Worm (Caenorhabditis elegans) whole organism, L3 larva: ENCODE results near the gene M88.4.

Experiments used
- ama-1 ChIP-seq: fragments of 150-350 bp; optimal IDR thresholded peaks from 2 replicates; lab custom pipeline; 2018
- ceh-16 ChIP-seq: sonication (generic microtip); optimal IDR thresholded peaks from 2 replicates; lab custom pipeline; 2017; ENCODE audit warnings: missing biosample characterization, missing genetic modification characterization
- ceh-28 ChIP-seq: fragments of 150-350 bp; optimal IDR thresholded peaks from 2 replicates; lab custom pipeline; 2014; ENCODE audit warnings: missing biosample characterization, missing genetic modification reagents, missing genetic modification characterization
- ceh-9 ChIP-seq: sonication (generic microtip); optimal IDR thresholded peaks from 2 replicates; lab custom pipeline; 2018; ENCODE audit warnings: missing biosample characterization, missing genetic modification characterization
- daf-12 ChIP-seq: fragments of 150-350 bp; optimal IDR thresholded peaks from 2 replicates; lab custom pipeline; 2014; ENCODE audit warnings: missing biosample characterization, missing genetic modification reagents, missing genetic modification characterization
- egl-27 ChIP-seq: sonication (generic microtip); optimal IDR thresholded peaks from 4 replicates; lab custom pipeline; 2017; ENCODE audit warnings: missing biosample characterization, missing genetic modification reagents, missing genetic modification characterization
- egl-5 ChIP-seq: fragments of 150-350 bp; optimal IDR thresholded peaks from 2 replicates; lab custom pipeline; 2017; ENCODE audit warnings: missing biosample characterization, missing genetic modification reagents, missing genetic modification characterization, inconsistent platforms
- elt-1 ChIP-seq: fragments of 150-350 bp; optimal IDR thresholded peaks from 2 replicates; lab custom pipeline; 2014; ENCODE audit warnings: missing biosample characterization, missing genetic modification characterization
- elt-2 ChIP-seq: sonication (generic microtip); optimal IDR thresholded peaks from 2 replicates; lab custom pipeline; 2016; ENCODE audit warnings: missing genetic modification reagents, mild to moderate bottlenecking, missing genetic modification characterization, missing compliant biosample characterization
- elt-3 ChIP-seq, 3 experiments: fragments of 150-350 bp in 1 of 3; sonication (generic microtip) in 2 of 3; optimal IDR thresholded peaks; 2 replicates in 2 of 3; 4 replicates in 1 of 3; lab custom pipeline; 2014 to 2017; ENCODE audit warnings: missing biosample characterization in 3 of 3, missing genetic modification characterization in 3 of 3
- eor-1 ChIP-seq, 2 experiments: fragments of 150-350 bp; optimal IDR thresholded peaks; 2 replicates each; lab custom pipeline; 2014 to 2018; ENCODE audit warnings: missing biosample characterization in 2 of 2, missing genetic modification characterization in 2 of 2
- fkh-10 ChIP-seq: sonication (generic microtip); optimal IDR thresholded peaks from 2 replicates; lab custom pipeline; 2017; ENCODE audit warnings: missing biosample characterization, missing genetic modification reagents, missing genetic modification characterization
- fkh-2 ChIP-seq: fragments of 150-350 bp; optimal IDR thresholded peaks from 2 replicates; lab custom pipeline; 2014; ENCODE audit warnings: missing biosample characterization, missing genetic modification reagents, missing genetic modification characterization
- fos-1 ChIP-seq: fragments of 150-350 bp; optimal IDR thresholded peaks from 2 replicates; lab custom pipeline; 2014; ENCODE audit warnings: missing biosample characterization, missing genetic modification characterization
- hmg-11 ChIP-seq: sonication (generic microtip); optimal IDR thresholded peaks from 2 replicates; lab custom pipeline; 2016; ENCODE audit warnings: missing genetic modification characterization, missing compliant biosample characterization
- jun-1 ChIP-seq: fragments of 150-350 bp; optimal IDR thresholded peaks from 2 replicates; lab custom pipeline; 2014; ENCODE audit warnings: missing biosample characterization, missing genetic modification reagents, missing genetic modification characterization
- lin-15B ChIP-seq: fragments of 150-350 bp; optimal IDR thresholded peaks from 2 replicates; lab custom pipeline; 2014; ENCODE audit warnings: missing biosample characterization, missing genetic modification characterization
- lin-39 ChIP-seq: fragments of 150-350 bp; optimal IDR thresholded peaks from 2 replicates; lab custom pipeline; 2018; ENCODE audit warnings: missing biosample characterization, missing genetic modification reagents, missing genetic modification characterization
- lsy-12 ChIP-seq: sonication (generic microtip); optimal IDR thresholded peaks from 2 replicates; lab custom pipeline; 2016; ENCODE audit warnings: mild to moderate bottlenecking, missing genetic modification characterization, missing compliant biosample characterization
- mdl-1 ChIP-seq: fragments of 150-350 bp; optimal IDR thresholded peaks from 2 replicates; lab custom pipeline; 2014; ENCODE audit warnings: missing biosample characterization, missing genetic modification characterization
- mml-1 ChIP-seq: fragments of 150-350 bp; sonication (generic microtip); optimal IDR thresholded peaks from 3 replicates; lab custom pipeline; 2014; ENCODE audit warnings: missing biosample characterization, missing genetic modification characterization
- nfya-1 ChIP-seq: sonication (generic microtip); optimal IDR thresholded peaks from 2 replicates; lab custom pipeline; 2017; ENCODE audit warnings: missing genetic modification characterization, mild to moderate bottlenecking, missing compliant biosample characterization, antibody characterized with exemption, moderate library complexity; ENCODE audit not compliant: insufficient read depth
- nhr-23 ChIP-seq: fragments of 150-350 bp; optimal IDR thresholded peaks from 2 replicates; lab custom pipeline; 2014; ENCODE audit warnings: missing biosample characterization, missing genetic modification reagents, missing genetic modification characterization
- nhr-237 ChIP-seq: fragments of 150-350 bp; optimal IDR thresholded peaks from 2 replicates; lab custom pipeline; 2014; ENCODE audit warnings: missing biosample characterization, missing genetic modification characterization
- nhr-25 ChIP-seq: sonication (generic microtip); optimal IDR thresholded peaks from 2 replicates; lab custom pipeline; 2017; ENCODE audit warnings: missing biosample characterization, missing genetic modification characterization
- nhr-67 ChIP-seq: fragments of 150-350 bp; optimal IDR thresholded peaks from 2 replicates; lab custom pipeline; 2014; ENCODE audit warnings: missing biosample characterization, missing genetic modification characterization
- nhr-76 ChIP-seq: fragments of 150-350 bp; sonication (generic microtip); optimal IDR thresholded peaks from 5 replicates; lab custom pipeline; 2014; ENCODE audit warnings: missing biosample characterization, missing genetic modification characterization
- nhr-77 ChIP-seq: fragments of 150-350 bp; optimal IDR thresholded peaks from 2 replicates; lab custom pipeline; 2014; ENCODE audit warnings: missing biosample characterization, missing genetic modification characterization
- pha-4 ChIP-seq: fragments of 150-350 bp; optimal IDR thresholded peaks from 2 replicates; lab custom pipeline; 2014; ENCODE audit warnings: missing biosample characterization, missing genetic modification reagents, missing genetic modification characterization
- pqm-1 ChIP-seq: fragments of 150-350 bp; optimal IDR thresholded peaks from 2 replicates; lab custom pipeline; 2017; ENCODE audit warnings: missing biosample characterization, missing genetic modification characterization, inconsistent platforms
- sea-2 ChIP-seq: fragments of 150-350 bp; sonication (generic microtip); optimal IDR thresholded peaks from 4 replicates; lab custom pipeline; 2014; ENCODE audit warnings: missing biosample characterization, missing genetic modification reagents, missing genetic modification characterization
- skn-1 ChIP-seq: fragments of 150-350 bp; optimal IDR thresholded peaks from 2 replicates; lab custom pipeline; 2014; ENCODE audit warnings: missing biosample characterization, missing genetic modification characterization
- unc-62 ChIP-seq: fragments of 150-350 bp; sonication (generic microtip); optimal IDR thresholded peaks from 4 replicates; lab custom pipeline; 2014; ENCODE audit warnings: missing biosample characterization, missing genetic modification reagents, missing genetic modification characterization
- zag-1 ChIP-seq: fragments of 150-350 bp; optimal IDR thresholded peaks from 2 replicates; lab custom pipeline; 2014; ENCODE audit warnings: missing biosample characterization, missing genetic modification characterization
- ztf-11 ChIP-seq: fragments of 150-350 bp; optimal IDR thresholded peaks from 2 replicates; lab custom pipeline; 2014; ENCODE audit warnings: missing biosample characterization, missing genetic modification characterization
- ztf-4 ChIP-seq: fragments of 150-350 bp; optimal IDR thresholded peaks from 2 replicates; lab custom pipeline; 2014; ENCODE audit warnings: missing biosample characterization, missing genetic modification characterization

The M88.4 gene

ce11 chrIII:4568455-4568854 is 19.6 kb downstream of the M88.4 start, which contains the start of gene idhg-1 (continued):
- no peak for TF ChIP-seq sea-2 (GFP tag; lab: Kevin White, UChicago)
- no peak for TF ChIP-seq zag-1 (tag; lab: Kevin White, UChicago)
- no peak for TF ChIP-seq nhr-77
- no peak for TF ChIP-seq jun-1 (tag; lab: Kevin White, UChicago)
- TF ChIP-seq pqm-1 (tag; lab: Kevin White, UChicago) = no peak
- peak; percentile 13 for TF ChIP-seq skn-1 (tag; lab: Kevin White, UChicago)
- TF ChIP-seq ztf-11 (tag; lab: Kevin White, UChicago) = no peak
- no peak for TF ChIP-seq fos-1
- TF ChIP-seq nhr-76 = peak; percentile 36
- TF ChIP-seq elt-2 = peak; percentile 65
- peak; percentile 27 for TF ChIP-seq egl-5 (tag; lab: Kevin White, UChicago)
- no peak for TF ChIP-seq mml-1 (tag; lab: Kevin White, UChicago)
- TF ChIP-seq elt-1 = no peak
- peak; percentile 8 for TF ChIP-seq nhr-23
- peak; percentile 82 for TF ChIP-seq lsy-12 (tag; lab: Kevin White, UChicago)
- TF ChIP-seq ceh-16 (tag; lab: Kevin White, UChicago) = no peak
- peak; percentile 9 for TF ChIP-seq fkh-2 (tag; lab: Kevin White, UChicago)
- TF ChIP-seq ceh-9 = no peak
- TF ChIP-seq, all 47 proteins: peak for 20

ce11 chrIII:4578385-4578903 is 29.6 kb downstream of the M88.4 start, which contains the start of the genes sel-5 and wdr-48:
TSS of gene sel-5 (minus strand) at chrIII:4578437.
TSS of gene wdr-48 (plus strand) at chrIII:4578853.
- TF ChIP-seq hmg-11 (tag; lab: Kevin White, UChicago) (peak; percentile 51), pha-4 (tag; lab: Kevin White, UChicago) (peak; percentile 69), nhr-25 (tag; lab: Kevin White, UChicago) (peak; percentile 51), fos-1 (no peak), lin-15B (tag; lab: Kevin White, UChicago) (peak; percentile 33), lin-39 (peak; percentile 47), nfya-1 (tag; lab: Kevin White, UChicago) (peak; percentile 71), unc-62 (no peak)

- TF ChIP-seq ztf-4 (tag; lab: Kevin White, UChicago) (no peak), hmg-11 (tag; lab: Kevin White, UChicago) (no peak), nhr-23 (no peak), skn-1 (tag; lab: Kevin White, UChicago) (no peak), nhr-25 (tag; lab: Kevin White, UChicago) (no peak), lsy-12 (tag; lab: Kevin White, UChicago) (no peak), sea-2 (GFP tag; lab: Kevin White, UChicago) (no peak), ama-1 (no peak), lin-39 (no peak), nhr-67 (tag; lab: Kevin White, UChicago) (no peak), nhr-237 (tag; lab: Kevin White, UChicago) (no peak)
Measured at ce11 chrIII:4581495-4581894, 32.7 kb downstream of the M88.4 start, which contains the start of gene F35G12.12. TSS of gene F35G12.12 (plus strand) at chrIII:4581795.

- TF ChIP-seq fkh-10 (GFP tag; lab: Kevin White, UChicago) (no peak), nhr-76 (no peak), eor-1 (tag; optimal IDR thresholded peaks at IDR 0.05; lab: Kevin White, UChicago) (no peak), elt-3 (tag; optimal IDR thresholded peaks at IDR 0.05; lab: Kevin White, UChicago) (no peak), jun-1 (tag; lab: Kevin White, UChicago) (no peak), nfya-1 (tag; lab: Kevin White, UChicago) (peak; percentile 97)
Measured at ce11 chrIII:4584068-4584566, 35.3 kb downstream of the M88.4 start, which contains the start of gene F35G12.5. TSS of gene F35G12.5 (plus strand) at chrIII:4584118.

ce11 chrIII:4587177-4587576 is 38.3 kb downstream of the M88.4 start, which contains the start of the genes F35G12.7 and smc-4:
TSS of gene F35G12.7 (minus strand) at chrIII:4587330.
TSS of gene smc-4 (plus strand) at chrIII:4587501.
- no peak for TF ChIP-seq fkh-10 (GFP tag; lab: Kevin White, UChicago)
- no peak for TF ChIP-seq mdl-1 (tag; lab: Kevin White, UChicago)
- TF ChIP-seq ceh-28 = peak; percentile 9
- TF ChIP-seq nhr-77 = no peak
- TF ChIP-seq skn-1 (tag; lab: Kevin White, UChicago) = no peak
- TF ChIP-seq egl-27 = no peak
- TF ChIP-seq lin-15B (tag; lab: Kevin White, UChicago) = peak; percentile 26
- TF ChIP-seq elt-2 = peak; percentile 25
- no peak for TF ChIP-seq lin-39
- TF ChIP-seq nfya-1 (tag; lab: Kevin White, UChicago) = peak; percentile 90
- TF ChIP-seq zag-1 (tag; lab: Kevin White, UChicago) = no peak
- TF ChIP-seq nhr-23 = peak; percentile 73
- TF ChIP-seq eor-1 (tag; optimal IDR thresholded peaks at IDR 0.05; lab: Kevin White, UChicago) = no peak
- peak; percentile 32 for TF ChIP-seq nhr-25 (tag; lab: Kevin White, UChicago)
- TF ChIP-seq daf-12 = no peak
- no peak for TF ChIP-seq fkh-2 (tag; lab: Kevin White, UChicago)
- TF ChIP-seq pha-4 (tag; lab: Kevin White, UChicago) = peak; percentile 73
- no peak for TF ChIP-seq jun-1 (tag; lab: Kevin White, UChicago)
- TF ChIP-seq elt-3 (tag; optimal IDR thresholded peaks at IDR 0.05; lab: Kevin White, UChicago) = no peak
- no peak for TF ChIP-seq nhr-67 (tag; lab: Kevin White, UChicago)
